Worm (Caenorhabditis elegans) whole organism, L2 larva: ENCODE results near the gene nstp-8.

Source experiments
- C34F6.9 ChIP-seq: fragments of 150-350 bp; optimal IDR thresholded peaks from 2 replicates; lab custom pipeline; 2014; ENCODE audit warnings: missing biosample characterization, missing genetic modification characterization
- F13H6.1 ChIP-seq: sonication (generic microtip); optimal IDR thresholded peaks from 2 replicates; lab custom pipeline; 2016; ENCODE audit warnings: missing genetic modification characterization, missing compliant biosample characterization
- R02D3.7 ChIP-seq: fragments of 150-350 bp; optimal IDR thresholded peaks from 2 replicates; lab custom pipeline; 2014; ENCODE audit warnings: missing biosample characterization, missing genetic modification characterization
- Y55F3AM.14 ChIP-seq: fragments of 200-800 bp; sonication (Bioruptor generic); optimal IDR thresholded peaks from 2 replicates; lab custom pipeline; 2018; ENCODE audit warnings: mild to moderate bottlenecking, missing genetic modification characterization, missing compliant biosample characterization
- alr-1 ChIP-seq: fragments of 150-350 bp; optimal IDR thresholded peaks from 2 replicates; lab custom pipeline; 2014; ENCODE audit warnings: missing biosample characterization, missing genetic modification characterization
- ama-1 ChIP-seq: fragments of 150-350 bp; optimal IDR thresholded peaks from 2 replicates; lab custom pipeline; 2018; ENCODE audit warnings: inconsistent platforms
- ceh-82 ChIP-seq: fragments of 150-350 bp; optimal IDR thresholded peaks from 2 replicates; lab custom pipeline; 2014; ENCODE audit warnings: missing biosample characterization, missing genetic modification characterization
- crh-2 ChIP-seq: sonication (generic microtip); optimal IDR thresholded peaks from 2 replicates; lab custom pipeline; 2017; ENCODE audit warnings: missing biosample characterization, missing genetic modification characterization
- dmd-4 ChIP-seq: sonication (generic microtip); optimal IDR thresholded peaks from 2 replicates; lab custom pipeline; 2017; ENCODE audit warnings: missing biosample characterization, missing genetic modification characterization
- elt-1 ChIP-seq: fragments of 150-350 bp; optimal IDR thresholded peaks from 2 replicates; lab custom pipeline; 2014; ENCODE audit warnings: missing biosample characterization, missing genetic modification characterization
- fos-1 ChIP-seq: fragments of 150-350 bp; optimal IDR thresholded peaks from 2 replicates; lab custom pipeline; 2014; ENCODE audit warnings: missing biosample characterization, missing genetic modification characterization
- lin-13 ChIP-seq: fragments of 150-350 bp; optimal IDR thresholded peaks from 2 replicates; lab custom pipeline; 2014; ENCODE audit warnings: missing biosample characterization, missing genetic modification reagents, missing genetic modification characterization
- lin-39 ChIP-seq: fragments of 150-350 bp; optimal IDR thresholded peaks from 2 replicates; lab custom pipeline; 2014; ENCODE audit warnings: missing biosample characterization, missing genetic modification reagents, missing genetic modification characterization
- lsy-2 ChIP-seq, 2 experiments: fragments of 150-350 bp in 1 of 2; sonication (generic microtip) in 1 of 2; optimal IDR thresholded peaks; 2 replicates each; lab custom pipeline; 2014 to 2017; ENCODE audit warnings: missing biosample characterization in 2 of 2, missing genetic modification characterization in 2 of 2
- mab-5 ChIP-seq: fragments of 150-350 bp; optimal IDR thresholded peaks from 2 replicates; lab custom pipeline; 2014; ENCODE audit warnings: missing biosample characterization, missing genetic modification characterization
- nhr-10 ChIP-seq: sonication (generic microtip); optimal IDR thresholded peaks from 2 replicates; lab custom pipeline; 2017; ENCODE audit warnings: missing biosample characterization, missing genetic modification characterization
- nhr-11 ChIP-seq: fragments of 150-350 bp; optimal IDR thresholded peaks from 2 replicates; lab custom pipeline; 2014; ENCODE audit warnings: missing biosample characterization, missing genetic modification characterization
- nhr-12 ChIP-seq: fragments of 150-350 bp; optimal IDR thresholded peaks from 2 replicates; lab custom pipeline; 2014; ENCODE audit warnings: missing biosample characterization, missing genetic modification characterization
- nhr-129 ChIP-seq: fragments of 150-350 bp; optimal IDR thresholded peaks from 2 replicates; lab custom pipeline; 2014; ENCODE audit warnings: missing biosample characterization, missing genetic modification characterization
- nhr-21 ChIP-seq: fragments of 150-350 bp; optimal IDR thresholded peaks from 2 replicates; lab custom pipeline; 2014; ENCODE audit warnings: missing biosample characterization, missing genetic modification characterization
- nhr-23 ChIP-seq: fragments of 150-350 bp; optimal IDR thresholded peaks from 2 replicates; lab custom pipeline; 2014; ENCODE audit warnings: missing biosample characterization, missing genetic modification reagents, missing genetic modification characterization
- nhr-237 ChIP-seq: fragments of 150-350 bp; optimal IDR thresholded peaks from 2 replicates; lab custom pipeline; 2014; ENCODE audit warnings: missing biosample characterization, missing genetic modification characterization
- nhr-25 ChIP-seq: fragments of 150-350 bp; sonication (generic microtip); optimal IDR thresholded peaks from 3 replicates; lab custom pipeline; 2014; ENCODE audit warnings: missing biosample characterization, missing genetic modification characterization
- nhr-6 ChIP-seq: fragments of 150-350 bp; optimal IDR thresholded peaks from 2 replicates; lab custom pipeline; 2014; ENCODE audit warnings: missing biosample characterization, missing genetic modification characterization
- nhr-77 ChIP-seq: fragments of 150-350 bp; optimal IDR thresholded peaks from 2 replicates; lab custom pipeline; 2014; ENCODE audit warnings: missing biosample characterization, missing genetic modification characterization
- peb-1 ChIP-seq: fragments of 150-350 bp; optimal IDR thresholded peaks from 2 replicates; lab custom pipeline; 2014; ENCODE audit warnings: missing biosample characterization, missing genetic modification characterization
- sem-4 ChIP-seq: fragments of 150-350 bp; optimal IDR thresholded peaks from 2 replicates; lab custom pipeline; 2014; ENCODE audit warnings: missing biosample characterization, missing genetic modification reagents, missing genetic modification characterization
- skn-1 ChIP-seq: sonication (generic microtip); optimal IDR thresholded peaks from 2 replicates; lab custom pipeline; 2017; ENCODE audit warnings: missing biosample characterization, missing genetic modification characterization
- sma-9 ChIP-seq, 2 experiments: fragments of 150-350 bp in 1 of 2; sonication (generic microtip) in 1 of 2; optimal IDR thresholded peaks; 2 replicates each; lab custom pipeline; 2014 to 2016; ENCODE audit warnings: missing genetic modification characterization in 2 of 2, mild to moderate bottlenecking in 1 of 2, missing biosample characterization in 1 of 2, missing compliant biosample characterization in 1 of 2, missing genetic modification reagents in 1 of 2, moderate library complexity in 1 of 2
- snpc-4 ChIP-seq: fragments of 150-350 bp; optimal IDR thresholded peaks from 2 replicates; lab custom pipeline; 2014; ENCODE audit warnings: missing biosample characterization, missing genetic modification characterization
- unc-39 ChIP-seq: fragments of 150-350 bp; optimal IDR thresholded peaks from 2 replicates; lab custom pipeline; 2014; ENCODE audit warnings: missing biosample characterization, missing genetic modification characterization
- unc-55 ChIP-seq: fragments of 150-350 bp; sonication (generic microtip); optimal IDR thresholded peaks from 3 replicates; lab custom pipeline; 2014; ENCODE audit warnings: missing biosample characterization, missing genetic modification reagents, missing genetic modification characterization
- unc-62 ChIP-seq: fragments of 150-350 bp; optimal IDR thresholded peaks from 2 replicates; lab custom pipeline; 2014; ENCODE audit warnings: missing biosample characterization, missing genetic modification reagents, missing genetic modification characterization
- zag-1 ChIP-seq: fragments of 150-350 bp; optimal IDR thresholded peaks from 2 replicates; lab custom pipeline; 2014; ENCODE audit warnings: missing biosample characterization, missing genetic modification characterization
- ztf-11 ChIP-seq: sonication (generic microtip); optimal IDR thresholded peaks from 2 replicates; lab custom pipeline; 2017; ENCODE audit warnings: missing biosample characterization, missing genetic modification characterization
- ztf-4 ChIP-seq: fragments of 150-350 bp; optimal IDR thresholded peaks from 2 replicates; lab custom pipeline; 2014; ENCODE audit warnings: missing biosample characterization, missing genetic modification characterization

nstp-8 gene

ce11 chrV:2259750-2260149 lies 44.3 kb downstream of the nstp-8 start, which contains the start of gene nhr-182:
Gene nhr-182, minus strand, starts transcription at chrV:2259927.
- TF ChIP-seq ceh-82 (tag; lab: Kevin White, UChicago) (no peak), crh-2 (peak; percentile 49), lsy-2 (tag; optimal IDR thresholded peaks at IDR 0.05; lab: Kevin White, UChicago) (peak in 1 of 2 experiments; percentile 28), F13H6.1 (tag; lab: Kevin White, UChicago) (peak; percentile 6), fos-1 (peak; percentile 18), skn-1 (tag; lab: Kevin White, UChicago) (peak; percentile 86), nhr-129 (tag; lab: Kevin White, UChicago) (peak; percentile 28), sma-9 (GFP tag; optimal IDR thresholded peaks at IDR 0.05; lab: Kevin White, UChicago) (peak; percentile 19), sma-9 (tag; optimal IDR thresholded peaks at IDR 0.05; lab: Kevin White, UChicago) (no peak), sem-4 (tag; lab: Kevin White, UChicago) (no peak), C34F6.9 (peak; percentile 27)

- TF ChIP-seq ztf-4 (no peak), fos-1 (no peak), unc-55 (GFP tag; lab: Kevin White, UChicago) (no peak), ceh-82 (tag; lab: Kevin White, UChicago) (no peak), peb-1 (tag; lab: Kevin White, UChicago) (no peak), dmd-4 (tag; lab: Kevin White, UChicago) (no peak), R02D3.7 (tag; lab: Kevin White, UChicago) (no peak), nhr-237 (tag; lab: Kevin White, UChicago) (no peak), unc-62 (GFP tag; lab: Kevin White, UChicago) (no peak), nhr-12 (tag; lab: Kevin White, UChicago) (no peak), nhr-23 (no peak), zag-1 (no peak), Y55F3AM.14 (GFP tag; lab: Kevin White, UChicago) (no peak), lin-13 (GFP tag; lab: Kevin White, UChicago) (no peak), lsy-2 (tag; optimal IDR thresholded peaks at IDR 0.05; lab: Kevin White, UChicago) (no peak), sem-4 (tag; lab: Kevin White, UChicago) (no peak), nhr-25 (no peak), ama-1 (lab: Kevin White, UChicago) (no peak), lin-39 (no peak), C34F6.9 (no peak)
Measured at ce11 chrV:2260660-2261059, 45.2 kb downstream of the nstp-8 start, which contains the start of gene F41B5.12. Gene F41B5.12, plus strand, starts transcription at chrV:2260960.

ce11 chrV:2264455-2264854 lies 49.0 kb downstream of the nstp-8 start, which contains the start of gene nhr-183:
Gene nhr-183, minus strand, starts transcription at chrV:2264634.
- no peak for TF ChIP-seq nhr-77 (tag; lab: Kevin White, UChicago)
- TF ChIP-seq alr-1 (tag; lab: Kevin White, UChicago) = no peak
- TF ChIP-seq lsy-2 (tag; optimal IDR thresholded peaks at IDR 0.05; lab: Kevin White, UChicago) = no peak
- TF ChIP-seq nhr-23 = no peak
- TF ChIP-seq peb-1 (tag; lab: Kevin White, UChicago) = no peak
- no peak for TF ChIP-seq unc-39 (tag; lab: Kevin White, UChicago)
- TF ChIP-seq, all 48 proteins: peak for 0

ce11 chrV:2264925-2265324 lies 49.5 kb downstream of the nstp-8 start:
- TF ChIP-seq nhr-6 (tag; lab: Kevin White, UChicago) = no peak
- no peak for TF ChIP-seq sem-4 (tag; lab: Kevin White, UChicago)
- no peak for TF ChIP-seq lin-13 (GFP tag; lab: Kevin White, UChicago)
- TF ChIP-seq nhr-10 (tag; lab: Kevin White, UChicago) = no peak
- TF ChIP-seq nhr-12 (tag; lab: Kevin White, UChicago) = no peak
- no peak for TF ChIP-seq mab-5
- no peak for TF ChIP-seq fos-1
- no peak for TF ChIP-seq elt-1 (tag; lab: Kevin White, UChicago)
- TF ChIP-seq unc-62 (GFP tag; lab: Kevin White, UChicago) = no peak
- no peak for TF ChIP-seq crh-2
- TF ChIP-seq nhr-21 (tag; lab: Kevin White, UChicago) = no peak
- no peak for TF ChIP-seq snpc-4 (tag; lab: Kevin White, UChicago)
- TF ChIP-seq nhr-11 (tag; lab: Kevin White, UChicago) = no peak
- no peak for TF ChIP-seq Y55F3AM.14 (GFP tag; lab: Kevin White, UChicago)
- TF ChIP-seq lsy-2 (tag; optimal IDR thresholded peaks at IDR 0.05; lab: Kevin White, UChicago) = no peak
- no peak for TF ChIP-seq zag-1
- no peak for TF ChIP-seq ztf-11 (tag; lab: Kevin White, UChicago)
- no peak for TF ChIP-seq ceh-82 (tag; lab: Kevin White, UChicago)
